Fruit fly (Drosophila melanogaster) whole organism, pupa: ENCODE results near the gene dar1.

Source experiments
- CG10348 ChIP-seq: fragments of 200-800 bp; sonication (Bioruptor generic); IDR thresholded peaks from 2 replicates; pipeline ENCODE4 v1.3.6; 2022; ENCODE audit warnings: missing biosample characterization, missing genetic modification characterization
- CG12605 ChIP-seq: fragments of 200-800 bp; sonication (Bioruptor generic); IDR thresholded peaks from 2 replicates; pipeline ENCODE4 v1.3.6; 2022; ENCODE audit warnings: missing biosample characterization, missing genetic modification characterization
- CG13204 ChIP-seq: fragments of 200-800 bp; sonication (Bioruptor generic); optimal IDR thresholded peaks from 2 replicates; lab custom pipeline; 2018; ENCODE audit warnings: missing biosample characterization, mild to moderate bottlenecking, missing genetic modification characterization, moderate library complexity
- CG14655 ChIP-seq: fragments of 200-800 bp; sonication (Bioruptor generic); optimal IDR thresholded peaks from 3 replicates; lab custom pipeline; 2017; ENCODE audit warnings: mild to moderate bottlenecking, missing biosample characterization, missing genetic modification reagents, missing genetic modification characterization
- CG15710 ChIP-seq: fragments of 200-800 bp; sonication (Bioruptor generic); optimal IDR thresholded peaks from 2 replicates; lab custom pipeline; 2018; ENCODE audit warnings: missing biosample characterization, mild to moderate bottlenecking, missing genetic modification characterization, moderate library complexity
- CG17806 ChIP-seq: fragments of 200-800 bp; sonication (Bioruptor generic); optimal IDR thresholded peaks from 2 replicates; lab custom pipeline; 2018; ENCODE audit warnings: missing biosample characterization, mild to moderate bottlenecking, missing genetic modification characterization, moderate library complexity
- CG32121 ChIP-seq: fragments of 200-800 bp; sonication (Bioruptor generic); IDR thresholded peaks from 2 replicates; pipeline ENCODE4 v1.3.6; 2022; ENCODE audit warnings: missing biosample characterization, missing genetic modification characterization
- CG34367 ChIP-seq: fragments of 200-800 bp; sonication (Bioruptor generic); optimal IDR thresholded peaks from 2 replicates; lab custom pipeline; 2018; ENCODE audit warnings: missing biosample characterization, mild to moderate bottlenecking, missing genetic modification characterization
- CG4496 ChIP-seq: fragments of 200-800 bp; sonication (Bioruptor generic); IDR thresholded peaks from 3 replicates; pipeline ENCODE4 v1.3.6; 2022; ENCODE audit warnings: missing biosample characterization, missing genetic modification characterization
- CG8159 ChIP-seq: fragments of 200-800 bp; sonication (Bioruptor generic); optimal IDR thresholded peaks from 3 replicates; lab custom pipeline; 2018; ENCODE audit warnings: missing biosample characterization, mild to moderate bottlenecking, missing genetic modification characterization, moderate library complexity
- CG8301 ChIP-seq: fragments of 200-800 bp; sonication (Bioruptor generic); optimal IDR thresholded peaks from 2 replicates; lab custom pipeline; 2018; ENCODE audit warnings: missing biosample characterization, mild to moderate bottlenecking, missing genetic modification characterization
- CG9948 ChIP-seq: fragments of 200-800 bp; sonication (Bioruptor generic); optimal IDR thresholded peaks from 2 replicates; lab custom pipeline; 2018; ENCODE audit warnings: missing biosample characterization, mild to moderate bottlenecking, missing genetic modification characterization, moderate library complexity
- D1 ChIP-seq: fragments of 200-800 bp; sonication (Bioruptor generic); optimal IDR thresholded peaks from 2 replicates; lab custom pipeline; 2018; ENCODE audit warnings: missing biosample characterization, mild to moderate bottlenecking, missing genetic modification characterization, moderate library complexity
- EcR ChIP-seq: fragments of 200-800 bp; sonication (Bioruptor generic); optimal IDR thresholded peaks from 3 replicates; lab custom pipeline; 2019; ENCODE audit warnings: missing biosample characterization, missing genetic modification characterization, mild to moderate bottlenecking, moderate library complexity, missing genetic modification reagents
- Ets98B ChIP-seq: fragments of 200-800 bp; sonication (Bioruptor generic); IDR thresholded peaks from 2 replicates; pipeline ENCODE4 v1.3.6; 2022; ENCODE audit warnings: missing biosample characterization, missing genetic modification characterization
- Pif1A ChIP-seq: fragments of 200-800 bp; sonication (Bioruptor generic); optimal IDR thresholded peaks from 3 replicates; lab custom pipeline; 2016; ENCODE audit warnings: missing biosample characterization, missing genetic modification characterization
- Pif1B ChIP-seq: fragments of 200-800 bp; sonication (Bioruptor generic); optimal IDR thresholded peaks from 3 replicates; lab custom pipeline; 2016; ENCODE audit warnings: missing biosample characterization, missing genetic modification characterization
- Snoo ChIP-seq: fragments of 200-800 bp; sonication (Bioruptor generic); optimal IDR thresholded peaks from 3 replicates; lab custom pipeline; 2017; ENCODE audit warnings: missing biosample characterization, mild to moderate bottlenecking, missing genetic modification characterization, inconsistent platforms
- fd96Ca ChIP-seq: fragments of 200-800 bp; sonication (Bioruptor generic); IDR thresholded peaks from 3 replicates; pipeline ENCODE4 v1.3.6; 2022; ENCODE audit warnings: missing biosample characterization, missing genetic modification characterization
- gl ChIP-seq: fragments of 200-800 bp; sonication (Bioruptor generic); optimal IDR thresholded peaks from 2 replicates; lab custom pipeline; 2018; ENCODE audit warnings: missing biosample characterization, mild to moderate bottlenecking, missing genetic modification characterization
- rn ChIP-seq: fragments of 200-800 bp; sonication (Bioruptor generic); IDR thresholded peaks from 2 replicates; pipeline ENCODE4 v1.3.6; 2022; ENCODE audit warnings: missing biosample characterization, missing genetic modification characterization

Gene dar1

dm6 chr3L:3615082-3615481 is 11.1 kb upstream of the dar1 start, which contains the start of gene CG10357:
Gene CG10357 (plus strand): TSS chr3L:3615382.
- TF ChIP-seq rn (no peak), CG9948 (tag; lab: Kevin White, UChicago) (no peak), CG10348 (GFP tag; lab: Robert Waterston, UW) (no peak), CG12605 (GFP tag; lab: Robert Waterston, UW) (no peak), CG8301 (tag; lab: Kevin White, UChicago) (no peak), Snoo (tag; lab: Kevin White, UChicago) (no peak), CG8159 (tag; lab: Kevin White, UChicago) (no peak), Ets98B (GFP tag; lab: Robert Waterston, UW) (no peak), CG17806 (no peak), D1 (no peak), CG14655 (GFP tag; lab: Kevin White, UChicago) (no peak), CG4496 (no peak), CG34367 (no peak)

dm6 chr3L:3616344-3616743 is 9.8 kb upstream of the dar1 start:
- TF ChIP-seq CG17806 = no peak
- no peak for TF ChIP-seq D1
- peak; percentile 5 for TF ChIP-seq Snoo (tag; lab: Kevin White, UChicago)
- peak; percentile 11 for TF ChIP-seq CG15710

dm6 chr3L:3617252-3617651 is 8.9 kb upstream of the dar1 start:
- TF ChIP-seq rn = no peak
- peak; percentile 82 for TF ChIP-seq Pif1B (GFP tag; lab: Kevin White, UChicago)
- TF ChIP-seq fd96Ca (GFP tag; lab: Robert Waterston, UW) = peak; percentile 55; the same call in 2 of the 3 replicates
- peak; percentile 83 for TF ChIP-seq CG8159 (tag; lab: Kevin White, UChicago)
- TF ChIP-seq CG12605 (GFP tag; lab: Robert Waterston, UW) = peak; percentile 64
- TF ChIP-seq CG4496 = peak; percentile 74
- TF ChIP-seq EcR (GFP tag; lab: Kevin White, UChicago) = peak; percentile 26
- peak; percentile 62 for TF ChIP-seq Snoo (tag; lab: Kevin White, UChicago)
- TF ChIP-seq CG10348 (GFP tag; lab: Robert Waterston, UW) = no peak
- peak; percentile 86 for TF ChIP-seq CG15710
- TF ChIP-seq CG34367 = peak; percentile 79
- TF ChIP-seq Ets98B (GFP tag; lab: Robert Waterston, UW) = peak; percentile 65; the same call in 1 of the 2 replicates
- TF ChIP-seq CG8301 (tag; lab: Kevin White, UChicago) = peak; percentile 77
- peak; percentile 83 for TF ChIP-seq CG9948 (tag; lab: Kevin White, UChicago)
- peak; percentile 83 for TF ChIP-seq Pif1A (GFP tag; lab: Kevin White, UChicago)
- TF ChIP-seq CG14655 (GFP tag; lab: Kevin White, UChicago) = peak; percentile 73
- peak; percentile 80 for TF ChIP-seq CG17806
- peak; percentile 56 for TF ChIP-seq gl (tag; lab: Kevin White, UChicago)
- TF ChIP-seq CG13204 (GFP tag; lab: Kevin White, UChicago) = peak; percentile 59
- peak; percentile 74 for TF ChIP-seq D1
- TF ChIP-seq CG32121 (GFP tag; lab: Robert Waterston, UW) = peak; percentile 43

- TF ChIP-seq CG8301 (tag; lab: Kevin White, UChicago) = no peak
- no peak for TF ChIP-seq CG9948 (tag; lab: Kevin White, UChicago)
- no peak for TF ChIP-seq Snoo (tag; lab: Kevin White, UChicago)
- TF ChIP-seq CG10348 (GFP tag; lab: Robert Waterston, UW) = no peak
- no peak for TF ChIP-seq CG32121 (GFP tag; lab: Robert Waterston, UW)
- TF ChIP-seq fd96Ca (GFP tag; lab: Robert Waterston, UW) = no peak
- no peak for TF ChIP-seq CG13204 (GFP tag; lab: Kevin White, UChicago)
- no peak for TF ChIP-seq CG34367
- TF ChIP-seq CG17806 = no peak
- no peak for TF ChIP-seq gl (tag; lab: Kevin White, UChicago)
- TF ChIP-seq CG15710 = no peak
- TF ChIP-seq CG8159 (tag; lab: Kevin White, UChicago) = no peak
- no peak for TF ChIP-seq CG14655 (GFP tag; lab: Kevin White, UChicago)
- TF ChIP-seq CG12605 (GFP tag; lab: Robert Waterston, UW) = no peak
- TF ChIP-seq CG4496 = no peak
- no peak for TF ChIP-seq Pif1B (GFP tag; lab: Kevin White, UChicago)
- no peak for TF ChIP-seq D1
- no peak for TF ChIP-seq EcR (GFP tag; lab: Kevin White, UChicago)
- no peak for TF ChIP-seq rn
- TF ChIP-seq, all 21 proteins: peak for 0
These were observed 5.2 kb upstream of the dar1 start, which contains the start of gene CG14974 for dm6 chr3L:3620932-3621331. Gene CG14974 (minus strand): TSS chr3L:3621032.

dm6 chr3L:3624876-3625275 is 1.3 kb upstream of the dar1 start:
- TF ChIP-seq CG17806 (no peak), CG34367 (peak; percentile 35), Snoo (tag; lab: Kevin White, UChicago) (no peak), rn (no peak), CG8159 (tag; lab: Kevin White, UChicago) (peak; percentile 12), CG8301 (tag; lab: Kevin White, UChicago) (no peak), fd96Ca (GFP tag; lab: Robert Waterston, UW) (peak; percentile 51; the same call in 1 of the 3 replicates), Pif1B (GFP tag; lab: Kevin White, UChicago) (no peak), CG9948 (tag; lab: Kevin White, UChicago) (no peak), D1 (no peak), CG15710 (no peak), CG4496 (peak; percentile 60; the same call in 2 of the 3 replicates), gl (tag; lab: Kevin White, UChicago) (peak; percentile 40), EcR (GFP tag; lab: Kevin White, UChicago) (no peak), CG32121 (GFP tag; lab: Robert Waterston, UW) (no peak), CG13204 (GFP tag; lab: Kevin White, UChicago) (peak; percentile 39)
